Worm (Caenorhabditis elegans) whole organism, L3 larva: ENCODE measurements around the gene Y37A1B.7.
A peak's percentile ranks its signal among the peaks of the same experiment; 100 is the strongest.

Source experiments
- R02D3.7 ChIP-seq: fragments of 150-350 bp; optimal IDR thresholded peaks from 2 replicates; lab custom pipeline; 2014; ENCODE audit warnings: missing biosample characterization, missing genetic modification characterization
- ama-1 ChIP-seq: fragments of 150-350 bp; optimal IDR thresholded peaks from 2 replicates; lab custom pipeline; 2018
- ceh-28 ChIP-seq: fragments of 150-350 bp; optimal IDR thresholded peaks from 2 replicates; lab custom pipeline; 2014; ENCODE audit warnings: missing biosample characterization, missing genetic modification reagents, missing genetic modification characterization
- ceh-9 ChIP-seq: sonication (generic microtip); optimal IDR thresholded peaks from 2 replicates; lab custom pipeline; 2018; ENCODE audit warnings: missing biosample characterization, missing genetic modification characterization
- daf-12 ChIP-seq: fragments of 150-350 bp; optimal IDR thresholded peaks from 2 replicates; lab custom pipeline; 2014; ENCODE audit warnings: missing biosample characterization, missing genetic modification reagents, missing genetic modification characterization
- egl-27 ChIP-seq: sonication (generic microtip); optimal IDR thresholded peaks from 4 replicates; lab custom pipeline; 2017; ENCODE audit warnings: missing biosample characterization, missing genetic modification reagents, missing genetic modification characterization
- elt-1 ChIP-seq: fragments of 150-350 bp; optimal IDR thresholded peaks from 2 replicates; lab custom pipeline; 2014; ENCODE audit warnings: missing biosample characterization, missing genetic modification characterization
- elt-2 ChIP-seq: sonication (generic microtip); optimal IDR thresholded peaks from 2 replicates; lab custom pipeline; 2016; ENCODE audit warnings: missing genetic modification reagents, mild to moderate bottlenecking, missing genetic modification characterization, missing compliant biosample characterization
- fkh-2 ChIP-seq: fragments of 150-350 bp; optimal IDR thresholded peaks from 2 replicates; lab custom pipeline; 2014; ENCODE audit warnings: missing biosample characterization, missing genetic modification reagents, missing genetic modification characterization
- hmg-11 ChIP-seq: sonication (generic microtip); optimal IDR thresholded peaks from 2 replicates; lab custom pipeline; 2016; ENCODE audit warnings: missing genetic modification characterization, missing compliant biosample characterization
- jun-1 ChIP-seq: fragments of 150-350 bp; optimal IDR thresholded peaks from 2 replicates; lab custom pipeline; 2014; ENCODE audit warnings: missing biosample characterization, missing genetic modification reagents, missing genetic modification characterization
- lin-15B ChIP-seq: fragments of 150-350 bp; optimal IDR thresholded peaks from 2 replicates; lab custom pipeline; 2014; ENCODE audit warnings: missing biosample characterization, missing genetic modification characterization
- lin-39 ChIP-seq: fragments of 150-350 bp; optimal IDR thresholded peaks from 2 replicates; lab custom pipeline; 2018; ENCODE audit warnings: missing biosample characterization, missing genetic modification reagents, missing genetic modification characterization
- mml-1 ChIP-seq: fragments of 150-350 bp; sonication (generic microtip); optimal IDR thresholded peaks from 3 replicates; lab custom pipeline; 2014; ENCODE audit warnings: missing biosample characterization, missing genetic modification characterization
- nhr-12 ChIP-seq: fragments of 150-350 bp; optimal IDR thresholded peaks from 2 replicates; lab custom pipeline; 2014; ENCODE audit warnings: missing biosample characterization, missing genetic modification characterization
- nhr-23 ChIP-seq: fragments of 150-350 bp; optimal IDR thresholded peaks from 2 replicates; lab custom pipeline; 2014; ENCODE audit warnings: missing biosample characterization, missing genetic modification reagents, missing genetic modification characterization
- nhr-25 ChIP-seq: sonication (generic microtip); optimal IDR thresholded peaks from 2 replicates; lab custom pipeline; 2017; ENCODE audit warnings: missing biosample characterization, missing genetic modification characterization
- nhr-28 ChIP-seq: fragments of 150-350 bp; optimal IDR thresholded peaks from 2 replicates; lab custom pipeline; 2014; ENCODE audit warnings: missing biosample characterization, missing genetic modification characterization
- nhr-43 ChIP-seq: sonication (generic microtip); optimal IDR thresholded peaks from 2 replicates; lab custom pipeline; 2016; ENCODE audit warnings: mild to moderate bottlenecking, missing genetic modification characterization, missing compliant biosample characterization; ENCODE audit not compliant: poor library complexity, severe bottlenecking
- nhr-67 ChIP-seq: fragments of 150-350 bp; optimal IDR thresholded peaks from 2 replicates; lab custom pipeline; 2014; ENCODE audit warnings: missing biosample characterization, missing genetic modification characterization
- nhr-77 ChIP-seq: fragments of 150-350 bp; optimal IDR thresholded peaks from 2 replicates; lab custom pipeline; 2014; ENCODE audit warnings: missing biosample characterization, missing genetic modification characterization
- pha-4 ChIP-seq: fragments of 150-350 bp; optimal IDR thresholded peaks from 2 replicates; lab custom pipeline; 2014; ENCODE audit warnings: missing biosample characterization, missing genetic modification reagents, missing genetic modification characterization
- pqm-1 ChIP-seq: fragments of 150-350 bp; optimal IDR thresholded peaks from 2 replicates; lab custom pipeline; 2017; ENCODE audit warnings: missing biosample characterization, missing genetic modification characterization, inconsistent platforms
- sea-2 ChIP-seq: fragments of 150-350 bp; sonication (generic microtip); optimal IDR thresholded peaks from 4 replicates; lab custom pipeline; 2014; ENCODE audit warnings: missing biosample characterization, missing genetic modification reagents, missing genetic modification characterization
- skn-1 ChIP-seq: fragments of 150-350 bp; optimal IDR thresholded peaks from 2 replicates; lab custom pipeline; 2014; ENCODE audit warnings: missing biosample characterization, missing genetic modification characterization
- snpc-4 ChIP-seq: fragments of 150-350 bp; optimal IDR thresholded peaks from 2 replicates; lab custom pipeline; 2014; ENCODE audit warnings: missing biosample characterization, missing genetic modification characterization
- tbx-2 ChIP-seq: sonication (generic microtip); optimal IDR thresholded peaks from 2 replicates; lab custom pipeline; 2016; ENCODE audit warnings: mild to moderate bottlenecking, missing genetic modification characterization, missing compliant biosample characterization
- unc-39 ChIP-seq: sonication (generic microtip); optimal IDR thresholded peaks from 4 replicates; lab custom pipeline; 2017; ENCODE audit warnings: missing biosample characterization, missing genetic modification characterization
- unc-62 ChIP-seq: fragments of 150-350 bp; sonication (generic microtip); optimal IDR thresholded peaks from 4 replicates; lab custom pipeline; 2014; ENCODE audit warnings: missing biosample characterization, missing genetic modification reagents, missing genetic modification characterization
- ztf-11 ChIP-seq: fragments of 150-350 bp; optimal IDR thresholded peaks from 2 replicates; lab custom pipeline; 2014; ENCODE audit warnings: missing biosample characterization, missing genetic modification characterization
- ztf-4 ChIP-seq: fragments of 150-350 bp; optimal IDR thresholded peaks from 2 replicates; lab custom pipeline; 2014; ENCODE audit warnings: missing biosample characterization, missing genetic modification characterization

Gene Y37A1B.7

ce11 chrIV:14043680-14044079 lies at the start of gene Y37A1B.7:
TSS of gene Y37A1B.7 (minus strand) at chrIV:14043780.
- TF ChIP-seq snpc-4 (tag; lab: Kevin White, UChicago) (no peak), ceh-9 (tag; lab: Kevin White, UChicago) (no peak), ama-1 (no peak), nhr-77 (tag; lab: Kevin White, UChicago) (no peak), fkh-2 (no peak), daf-12 (tag; lab: Kevin White, UChicago) (no peak), tbx-2 (no peak), pqm-1 (tag; lab: Kevin White, UChicago) (no peak), hmg-11 (no peak), jun-1 (no peak), mml-1 (no peak), nhr-43 (tag; lab: Kevin White, UChicago) (no peak), pha-4 (tag; lab: Kevin White, UChicago) (no peak), unc-39 (no peak), ztf-4 (no peak), unc-62 (GFP tag; lab: Kevin White, UChicago) (no peak), nhr-28 (tag; lab: Kevin White, UChicago) (no peak), lin-15B (tag; lab: Kevin White, UChicago) (no peak)

- peak; percentile 66 for TF ChIP-seq nhr-23 (tag; lab: Kevin White, UChicago)
- no peak for TF ChIP-seq ceh-9 (tag; lab: Kevin White, UChicago)
- TF ChIP-seq nhr-43 (tag; lab: Kevin White, UChicago) = peak; percentile 1
- TF ChIP-seq nhr-28 (tag; lab: Kevin White, UChicago) = no peak
- no peak for TF ChIP-seq R02D3.7 (tag; lab: Kevin White, UChicago)
- TF ChIP-seq ama-1 = peak; percentile 15
Measured at ce11 chrIV:14091242-14091641, 47.7 kb upstream of the Y37A1B.7 start, which contains the start of gene noah-2. TSS of gene noah-2 (plus strand) at chrIV:14091254.

- TF ChIP-seq nhr-25 (tag; lab: Kevin White, UChicago) (peak; percentile 68), nhr-23 (tag; lab: Kevin White, UChicago) (peak; percentile 94), ztf-4 (no peak), nhr-43 (tag; lab: Kevin White, UChicago) (no peak), daf-12 (tag; lab: Kevin White, UChicago) (no peak), nhr-12 (tag; lab: Kevin White, UChicago) (no peak)
Measured at ce11 chrIV:14089749-14090148, 46.2 kb upstream of the Y37A1B.7 start.

- TF ChIP-seq nhr-23 (tag; lab: Kevin White, UChicago) (peak; percentile 78), elt-1 (tag; lab: Kevin White, UChicago) (peak; percentile 59), skn-1 (no peak)
Measured at ce11 chrIV:14086395-14086794, 42.8 kb upstream of the Y37A1B.7 start.

ce11 chrIV:14083505-14083904 lies 39.9 kb upstream of the Y37A1B.7 start, which contains the start of gene F52B11.2:
TSS of gene F52B11.2 (plus strand) at chrIV:14083568.
- TF ChIP-seq sea-2 (no peak), ceh-28 (tag; lab: Kevin White, UChicago) (no peak), nhr-77 (tag; lab: Kevin White, UChicago) (no peak), nhr-67 (no peak), egl-27 (tag; lab: Kevin White, UChicago) (no peak), lin-39 (tag; lab: Kevin White, UChicago) (no peak), ztf-11 (tag; lab: Kevin White, UChicago) (no peak), hmg-11 (no peak), elt-1 (tag; lab: Kevin White, UChicago) (no peak), skn-1 (no peak)
- TF ChIP-seq, all 47 proteins: peak for 0

- TF ChIP-seq elt-2 (tag; lab: Kevin White, UChicago) (no peak), ceh-28 (tag; lab: Kevin White, UChicago) (no peak), elt-1 (tag; lab: Kevin White, UChicago) (peak; percentile 4)
Measured at ce11 chrIV:14082956-14083355, 39.4 kb upstream of the Y37A1B.7 start.
